Fruit fly (Drosophila melanogaster) whole organism, prepupa: ENCODE data around the gene Chrac-14.

Source experiments
- Blimp-1 ChIP-seq: fragments of 200-800 bp; sonication (Bioruptor generic); optimal IDR thresholded peaks from 3 replicates; lab custom pipeline; 2017; ENCODE audit warnings: missing biosample characterization, missing genetic modification characterization, mild to moderate bottlenecking, moderate library complexity, missing genetic modification reagents
- CG10631 ChIP-seq: fragments of 200-800 bp; sonication (Bioruptor generic); optimal IDR thresholded peaks from 2 replicates; lab custom pipeline; 2016; ENCODE audit warnings: missing biosample characterization, missing genetic modification characterization
- CG32006 ChIP-seq: fragments of 200-800 bp; sonication (Bioruptor generic); optimal IDR thresholded peaks from 3 replicates; lab custom pipeline; 2017; ENCODE audit warnings: missing biosample characterization, mild to moderate bottlenecking, missing genetic modification characterization
- CG3919 ChIP-seq: fragments of 200-800 bp; sonication (Bioruptor generic); optimal IDR thresholded peaks from 3 replicates; lab custom pipeline; 2016; ENCODE audit warnings: missing biosample characterization, missing genetic modification characterization
- Ets96B ChIP-seq: fragments of 200-800 bp; optimal IDR thresholded peaks from 2 replicates; lab custom pipeline; 2019; ENCODE audit warnings: missing biosample characterization, mild to moderate bottlenecking, missing genetic modification characterization, moderate library complexity
- Lpt ChIP-seq: fragments of 200-800 bp; sonication (Bioruptor generic); optimal IDR thresholded peaks from 3 replicates; lab custom pipeline; 2016; ENCODE audit warnings: missing biosample characterization, missing genetic modification characterization
- achi ChIP-seq: fragments of 200-800 bp; sonication (Bioruptor generic); optimal IDR thresholded peaks from 3 replicates; lab custom pipeline; 2016; ENCODE audit warnings: missing biosample characterization, missing genetic modification characterization
- fd85E ChIP-seq: fragments of 200-800 bp; sonication (Bioruptor generic); optimal IDR thresholded peaks from 3 replicates; lab custom pipeline; 2016; ENCODE audit warnings: missing biosample characterization, missing genetic modification characterization
- salr ChIP-seq, 2 experiments: fragments of 200-800 bp; sonication (Bioruptor generic); optimal IDR thresholded peaks; 3 replicates each; lab custom pipeline; 2016 to 2018; ENCODE audit warnings: missing biosample characterization in 2 of 2, missing genetic modification characterization in 2 of 2, mild to moderate bottlenecking in 1 of 2

- TF ChIP-seq Lpt (GFP tag; lab: Kevin White, UChicago): no peak
- no peak for TF ChIP-seq fd85E
- TF ChIP-seq Blimp-1 (GFP tag; lab: Kevin White, UChicago): no peak
- no peak for TF ChIP-seq salr (GFP tag; optimal IDR thresholded peaks at IDR 0.05; lab: Kevin White, UChicago)
- no peak for TF ChIP-seq achi (GFP tag; lab: Kevin White, UChicago)
- no peak for TF ChIP-seq CG3919 (GFP tag; lab: Kevin White, UChicago)
- TF ChIP-seq CG10631 (GFP tag; lab: Kevin White, UChicago): no peak
- TF ChIP-seq Ets96B: no peak
- TF ChIP-seq CG32006 (GFP tag; lab: Kevin White, UChicago): no peak
Measured at dm6 chr2L:8481623-8482424, 44.6 kb downstream of the Chrac-14 start, which contains the start of gene CG43796.
